Worm (Caenorhabditis elegans) whole organism, mixed stage, embryonic: ENCODE results near the gene srx-60.

Experiments used
- mep-1 ChIP-seq: fragments of 150-350 bp; optimal IDR thresholded peaks from 2 replicates; lab custom pipeline; 2017; ENCODE audit warnings: missing biosample characterization, missing genetic modification reagents, missing genetic modification characterization, inconsistent platforms
- nhr-28 ChIP-seq: fragments of 150-350 bp; optimal IDR thresholded peaks from 2 replicates; lab custom pipeline; 2014; ENCODE audit warnings: missing biosample characterization, missing genetic modification characterization
- nhr-76 ChIP-seq: sonication (generic microtip); optimal IDR thresholded peaks from 2 replicates; lab custom pipeline; 2017; ENCODE audit warnings: missing biosample characterization, missing genetic modification characterization
- zip-8 ChIP-seq: fragments of 150-350 bp; optimal IDR thresholded peaks from 2 replicates; lab custom pipeline; 2014; ENCODE audit warnings: missing biosample characterization, missing genetic modification characterization
- ztf-11 ChIP-seq: fragments of 150-350 bp; optimal IDR thresholded peaks from 2 replicates; lab custom pipeline; 2014; ENCODE audit warnings: missing biosample characterization, missing genetic modification characterization

DNA sequence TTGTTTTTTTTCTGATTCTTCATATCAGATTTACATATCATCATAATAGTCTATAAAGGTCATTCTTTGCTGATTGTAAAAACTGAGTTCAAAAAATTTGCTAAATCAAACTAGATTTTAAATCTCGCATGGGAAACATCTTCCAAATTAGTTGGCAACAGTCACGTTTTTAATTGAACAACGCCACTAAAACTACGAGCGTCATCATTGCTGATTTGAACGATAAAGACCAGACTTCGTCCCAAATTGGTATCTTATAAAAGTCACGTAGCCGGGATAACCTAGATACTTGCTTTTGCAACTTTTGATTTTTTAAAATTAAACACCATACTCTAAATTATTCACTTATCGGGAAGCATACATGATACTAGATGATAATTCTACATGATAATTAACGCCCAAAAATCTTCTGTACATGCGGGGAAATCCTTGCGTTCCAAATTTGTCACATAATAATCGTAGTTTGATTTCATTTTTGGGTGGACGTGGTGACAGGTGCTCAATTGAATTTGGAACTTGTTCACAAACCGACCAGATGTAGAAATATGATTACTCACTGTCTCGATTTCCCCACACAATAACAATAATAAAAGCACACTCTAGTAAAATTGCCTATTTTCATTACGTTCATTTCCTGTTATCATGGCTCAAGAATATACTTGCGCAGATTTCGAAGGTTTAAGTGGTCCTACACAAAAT lies 16.5 kb downstream of the srx-60 start, which contains the start of gene srw-67:
- no peak for TF ChIP-seq nhr-28 (tag; lab: Kevin White, UChicago)
- no peak for TF ChIP-seq mep-1
- no peak for TF ChIP-seq ztf-11
- no peak for TF ChIP-seq nhr-76 (tag; lab: Kevin White, UChicago)
- no peak for TF ChIP-seq zip-8 (tag; lab: Kevin White, UChicago)
